Fruit fly (Drosophila melanogaster) whole organism, embryonic: ENCODE measurements around the gene CG4074.
A peak's percentile ranks its signal among the peaks of the same experiment; 100 is the strongest.

Experiments
- B-H2 ChIP-seq: fragments of 200-800 bp; sonication (Bioruptor generic); optimal IDR thresholded peaks from 2 replicates; lab custom pipeline; 2018; ENCODE audit warnings: missing biosample characterization, mild to moderate bottlenecking, missing genetic modification characterization
- Bgb ChIP-seq: fragments of 200-800 bp; sonication (Bioruptor generic); IDR thresholded peaks from 2 replicates; pipeline ENCODE4 v1.3.6; 2022; ENCODE audit warnings: missing biosample characterization, missing genetic modification characterization; ENCODE audit not compliant: partially characterized antibody
- CG10147 ChIP-seq: fragments of 200-800 bp; sonication (Bioruptor generic); optimal IDR thresholded peaks from 2 replicates; lab custom pipeline; 2019; ENCODE audit warnings: missing biosample characterization, mild to moderate bottlenecking, missing genetic modification characterization, moderate library complexity
- CG10979 ChIP-seq: fragments of 200-800 bp; sonication (Bioruptor generic); optimal IDR thresholded peaks from 2 replicates; lab custom pipeline; 2018; ENCODE audit warnings: missing biosample characterization, mild to moderate bottlenecking, missing genetic modification characterization, moderate library complexity
- CG11093 ChIP-seq: fragments of 200-800 bp; sonication (Bioruptor generic); IDR thresholded peaks from 3 replicates; pipeline ENCODE4 v1.3.6; 2022; ENCODE audit warnings: missing biosample characterization, missing genetic modification characterization
- CG12104 ChIP-seq: fragments of 200-800 bp; sonication (Bioruptor generic); optimal IDR thresholded peaks from 3 replicates; lab custom pipeline; 2016; ENCODE audit warnings: missing biosample characterization, missing genetic modification characterization
- CG12299 ChIP-seq: fragments of 200-800 bp; sonication (Bioruptor generic); optimal IDR thresholded peaks from 2 replicates; lab custom pipeline; 2018; ENCODE audit warnings: missing biosample characterization, mild to moderate bottlenecking, missing genetic modification characterization
- CG12391 ChIP-seq: fragments of 200-800 bp; sonication (Bioruptor generic); optimal IDR thresholded peaks from 3 replicates; lab custom pipeline; 2018; ENCODE audit warnings: missing biosample characterization, mild to moderate bottlenecking, missing genetic modification characterization, moderate library complexity
- CG12942 ChIP-seq: fragments of 200-800 bp; sonication (Bioruptor generic); optimal IDR thresholded peaks from 3 replicates; lab custom pipeline; 2016; ENCODE audit warnings: missing biosample characterization, missing genetic modification characterization
- CG16779 ChIP-seq: fragments of 200-800 bp; sonication (Bioruptor generic); IDR thresholded peaks from 2 replicates; pipeline ENCODE4 v1.3.6; 2022; ENCODE audit warnings: missing biosample characterization, missing genetic modification characterization
- CG17186 ChIP-seq: fragments of 200-800 bp; sonication (Bioruptor generic); optimal IDR thresholded peaks from 3 replicates; lab custom pipeline; 2017; ENCODE audit warnings: missing biosample characterization, missing genetic modification reagents, missing genetic modification characterization
- CG3281 ChIP-seq: fragments of 200-800 bp; sonication (Bioruptor generic); optimal IDR thresholded peaks from 3 replicates; lab custom pipeline; 2017; ENCODE audit warnings: missing biosample characterization, mild to moderate bottlenecking, missing genetic modification characterization
- CG4360 ChIP-seq: fragments of 200-800 bp; sonication (Bioruptor generic); IDR thresholded peaks from 2 replicates; pipeline ENCODE4 v1.3.6; 2022; ENCODE audit warnings: missing biosample characterization, missing genetic modification characterization
- CG5245 ChIP-seq: fragments of 200-800 bp; sonication (Bioruptor generic); optimal IDR thresholded peaks from 3 replicates; lab custom pipeline; 2016; ENCODE audit warnings: missing biosample characterization, missing genetic modification characterization
- CG7271 ChIP-seq: fragments of 200-800 bp; sonication (Bioruptor generic); optimal IDR thresholded peaks from 2 replicates; lab custom pipeline; 2018; ENCODE audit warnings: missing biosample characterization, mild to moderate bottlenecking, missing genetic modification characterization, moderate library complexity
- CG8290 ChIP-seq, 3 experiments: fragments of 200-800 bp; sonication (Bioruptor generic); optimal IDR thresholded peaks; 2 replicates each; lab custom pipeline; 2016 to 2019; ENCODE audit warnings: missing biosample characterization in 3 of 3, missing genetic modification characterization in 3 of 3, mild to moderate bottlenecking in 2 of 3, moderate library complexity in 1 of 3
- CG8765 ChIP-seq: fragments of 200-800 bp; sonication (Bioruptor generic); IDR thresholded peaks from 2 replicates; pipeline ENCODE4 v1.3.6; 2022; ENCODE audit warnings: missing biosample characterization, missing genetic modification characterization
- CG9215 ChIP-seq: fragments of 200-800 bp; sonication (Bioruptor generic); IDR thresholded peaks from 2 replicates; pipeline ENCODE4 v1.3.6; 2022; ENCODE audit warnings: missing biosample characterization, missing genetic modification characterization
- CG9932 ChIP-seq: fragments of 200-800 bp; sonication (Bioruptor generic); IDR thresholded peaks from 2 replicates; pipeline ENCODE4 v1.3.6; 2022; ENCODE audit warnings: missing biosample characterization, missing genetic modification characterization
- Camta ChIP-seq: fragments of 200-800 bp; sonication (Bioruptor generic); optimal IDR thresholded peaks from 2 replicates; lab custom pipeline; 2016; ENCODE audit warnings: missing biosample characterization, missing genetic modification characterization
- HLH4C ChIP-seq: fragments of 200-800 bp; sonication (Bioruptor generic); IDR thresholded peaks from 3 replicates; pipeline ENCODE4 v1.3.6; 2022; ENCODE audit warnings: missing biosample characterization, missing genetic modification characterization; ENCODE audit not compliant: partially characterized antibody
- HmgD ChIP-seq: fragments of 200-800 bp; sonication (Bioruptor generic); optimal IDR thresholded peaks from 3 replicates; lab custom pipeline; 2016; ENCODE audit warnings: missing biosample characterization, missing genetic modification characterization
- Jarid2 ChIP-seq: fragments of 200-800 bp; sonication (Bioruptor generic); optimal IDR thresholded peaks from 3 replicates; lab custom pipeline; 2017; ENCODE audit warnings: mild to moderate bottlenecking, missing biosample characterization, missing genetic modification reagents, missing genetic modification characterization
- MBD-R2 ChIP-seq: fragments of 200-800 bp; sonication (Bioruptor generic); IDR thresholded peaks from 2 replicates; pipeline ENCODE4 v1.3.6; 2022; ENCODE audit warnings: missing biosample characterization, missing genetic modification characterization
- NC2β ChIP-seq: fragments of 200-800 bp; sonication (Bioruptor generic); optimal IDR thresholded peaks from 2 replicates; lab custom pipeline; 2016; ENCODE audit warnings: missing biosample characterization, missing genetic modification characterization
- Oaz ChIP-seq: fragments of 200-800 bp; sonication (Bioruptor generic); IDR thresholded peaks from 2 replicates; pipeline ENCODE4 v1.3.6; 2022; ENCODE audit warnings: missing biosample characterization, missing genetic modification characterization
- Oli ChIP-seq: fragments of 200-800 bp; sonication (Bioruptor generic); optimal IDR thresholded peaks from 2 replicates; lab custom pipeline; 2018; ENCODE audit warnings: missing biosample characterization, mild to moderate bottlenecking, missing genetic modification characterization, moderate library complexity
- Sox100B ChIP-seq: fragments of 200-800 bp; sonication (Bioruptor generic); optimal IDR thresholded peaks from 3 replicates; lab custom pipeline; 2018; ENCODE audit warnings: missing biosample characterization, mild to moderate bottlenecking, missing genetic modification characterization
- Sry-δ ChIP-seq: fragments of 200-800 bp; sonication (Bioruptor generic); optimal IDR thresholded peaks from 2 replicates; lab custom pipeline; 2016; ENCODE audit warnings: missing biosample characterization, missing genetic modification characterization
- ac ChIP-seq: fragments of 200-800 bp; sonication (Bioruptor generic); optimal IDR thresholded peaks from 3 replicates; lab custom pipeline; 2017; ENCODE audit warnings: missing biosample characterization, mild to moderate bottlenecking, missing genetic modification characterization
- bigmax ChIP-seq: fragments of 200-800 bp; sonication (Bioruptor generic); optimal IDR thresholded peaks from 2 replicates; lab custom pipeline; 2018; ENCODE audit warnings: missing biosample characterization, mild to moderate bottlenecking, missing genetic modification characterization
- cas ChIP-seq: fragments of 200-800 bp; sonication (Bioruptor generic); IDR thresholded peaks from 2 replicates; pipeline ENCODE4 v1.3.6; 2022; ENCODE audit warnings: missing biosample characterization, missing genetic modification characterization
- caup ChIP-seq: fragments of 200-800 bp; sonication (Bioruptor generic); optimal IDR thresholded peaks from 3 replicates; lab custom pipeline; 2017; ENCODE audit warnings: missing biosample characterization, mild to moderate bottlenecking, missing genetic modification characterization, moderate library complexity; ENCODE audit not compliant: severe bottlenecking
- chinmo ChIP-seq: fragments of 200-800 bp; sonication (Bioruptor generic); IDR thresholded peaks from 4 replicates; pipeline ENCODE4 v1.3.6; 2022; ENCODE audit warnings: missing biosample characterization, missing genetic modification characterization; ENCODE audit not compliant: partially characterized antibody
- dmrt11E ChIP-seq: fragments of 200-800 bp; sonication (Bioruptor generic); optimal IDR thresholded peaks from 3 replicates; lab custom pipeline; 2018; ENCODE audit warnings: missing biosample characterization, mild to moderate bottlenecking, missing genetic modification characterization, moderate library complexity
- dmrt99B ChIP-seq: fragments of 200-800 bp; sonication (Bioruptor generic); optimal IDR thresholded peaks from 2 replicates; lab custom pipeline; 2018; ENCODE audit warnings: missing biosample characterization, mild to moderate bottlenecking, missing genetic modification characterization, moderate library complexity
- fd64A ChIP-seq: fragments of 200-800 bp; sonication (Bioruptor generic); optimal IDR thresholded peaks from 3 replicates; lab custom pipeline; 2018; ENCODE audit warnings: missing biosample characterization, mild to moderate bottlenecking, missing genetic modification characterization
- gro ChIP-seq: fragments of 200-800 bp; sonication (Bioruptor generic); optimal IDR thresholded peaks from 2 replicates; lab custom pipeline; 2016; ENCODE audit warnings: missing biosample characterization, missing genetic modification characterization
- jigr1 ChIP-seq: fragments of 200-800 bp; sonication (Bioruptor generic); IDR thresholded peaks from 3 replicates; pipeline ENCODE4 v1.3.6; 2022; ENCODE audit warnings: missing biosample characterization, missing genetic modification characterization
- nerfin-2 ChIP-seq: fragments of 200-800 bp; sonication (Bioruptor generic); IDR thresholded peaks from 2 replicates; pipeline ENCODE4 v1.3.6; 2022; ENCODE audit warnings: missing biosample characterization, missing genetic modification characterization; ENCODE audit not compliant: partially characterized antibody
- nom ChIP-seq: fragments of 200-800 bp; sonication (Bioruptor generic); optimal IDR thresholded peaks from 2 replicates; lab custom pipeline; 2017; ENCODE audit warnings: missing biosample characterization, missing genetic modification characterization, mild to moderate bottlenecking, moderate library complexity, missing genetic modification reagents
- scrt ChIP-seq: fragments of 200-800 bp; sonication (Bioruptor generic); optimal IDR thresholded peaks from 2 replicates; lab custom pipeline; 2018; ENCODE audit warnings: missing biosample characterization, mild to moderate bottlenecking, missing genetic modification characterization, moderate library complexity
- sisA ChIP-seq: fragments of 200-800 bp; sonication (Bioruptor generic); IDR thresholded peaks from 2 replicates; pipeline ENCODE4 v1.3.6; 2022; ENCODE audit warnings: missing biosample characterization, missing genetic modification characterization
- slbo ChIP-seq: fragments of 200-800 bp; sonication (Bioruptor generic); IDR thresholded peaks from 2 replicates; pipeline ENCODE4 v1.3.6; 2022; ENCODE audit warnings: missing biosample characterization, missing genetic modification characterization
- sob ChIP-seq: fragments of 200-800 bp; sonication (Bioruptor generic); IDR thresholded peaks from 2 replicates; pipeline ENCODE4 v1.3.6; 2022; ENCODE audit warnings: missing biosample characterization, missing genetic modification characterization
- unpg ChIP-seq: fragments of 200-800 bp; sonication (Bioruptor generic); optimal IDR thresholded peaks from 3 replicates; lab custom pipeline; 2018; ENCODE audit warnings: missing biosample characterization, mild to moderate bottlenecking, missing genetic modification characterization, moderate library complexity
- vnd ChIP-seq: fragments of 200-800 bp; sonication (Bioruptor generic); IDR thresholded peaks from 3 replicates; pipeline ENCODE4 v1.3.6; 2022; ENCODE audit warnings: missing biosample characterization, missing genetic modification characterization; ENCODE audit not compliant: partially characterized antibody
- vvl ChIP-seq: fragments of 200-800 bp; sonication (Bioruptor generic); IDR thresholded peaks from 2 replicates; pipeline ENCODE4 v1.3.6; 2022; ENCODE audit warnings: missing biosample characterization, missing genetic modification characterization

The CG4074 gene

dm6 chr3L:20785742-20786427 is 16.6 kb upstream of the CG4074 start, which contains the start of gene Pcif1 (continued):
- TF ChIP-seq Jarid2 (peak; percentile 10), cas (GFP tag; lab: Robert Waterston, UW) (0 out of 2 replicates have a peak, but pooled peaks have one; percentile 31), caup (GFP tag; lab: Kevin White, UChicago) (peak; percentile 7), CG17186 (GFP tag; lab: Kevin White, UChicago) (peak; percentile 72), fd64A (no peak), MBD-R2 (GFP tag; lab: Robert Waterston, UW) (peak; percentile 66), Sox100B (GFP tag; lab: Kevin White, UChicago) (peak; percentile 3), sob (GFP tag; lab: Robert Waterston, UW) (0 out of 2 replicates have a peak, but pooled peaks have one; percentile 57), nerfin-2 (GFP tag; lab: Robert Waterston, UW) (peak; percentile 98), Sry-δ (GFP tag; lab: Kevin White, UChicago) (peak; percentile 95), Bgb (GFP tag; lab: Robert Waterston, UW) (peak; percentile 99), jigr1 (GFP tag; lab: Robert Waterston, UW) (no peak), dmrt11E (tag; lab: Kevin White, UChicago) (no peak), nom (peak; percentile 39), vvl (GFP tag; lab: Robert Waterston, UW) (peak; percentile 20; the same call in 1 of the 2 replicates), CG16779 (no peak), Oli (no peak), gro (GFP tag; lab: Kevin White, UChicago) (peak; percentile 33), CG3281 (GFP tag; lab: Kevin White, UChicago) (no peak), CG9215 (GFP tag; lab: Robert Waterston, UW) (no peak), CG12299 (tag; lab: Kevin White, UChicago) (peak; percentile 4), CG8765 (GFP tag; lab: Robert Waterston, UW) (0 out of 2 replicates have a peak, but pooled peaks have one; percentile 9), CG4360 (GFP tag; lab: Robert Waterston, UW) (no peak), bigmax (peak; percentile 19), slbo (peak; percentile 56), CG5245 (no peak), CG10147 (GFP tag; lab: Kevin White, UChicago) (no peak), Oaz (no peak), CG12104 (GFP tag; lab: Kevin White, UChicago) (no peak), dmrt99B (tag; lab: Kevin White, UChicago) (no peak), vnd (GFP tag; lab: Robert Waterston, UW) (peak; percentile 99), scrt (GFP tag; lab: Kevin White, UChicago) (no peak), HLH4C (GFP tag; lab: Robert Waterston, UW) (peak; percentile 98), CG10979 (tag; lab: Kevin White, UChicago) (peak; percentile 6), chinmo (GFP tag; lab: Robert Waterston, UW) (peak; percentile 100), NC2β (GFP tag; lab: Kevin White, UChicago) (no peak), unpg (GFP tag; lab: Kevin White, UChicago) (peak; percentile 28), CG7271 (peak; percentile 65), sisA (GFP tag; lab: Robert Waterston, UW) (no peak), CG12391 (tag; lab: Kevin White, UChicago) (peak; percentile 11), CG12942 (GFP tag; lab: Kevin White, UChicago) (no peak), Camta (GFP tag; lab: Kevin White, UChicago) (no peak), B-H2 (peak; percentile 29), HmgD (peak; percentile 22), CG8290 (GFP tag; optimal IDR thresholded peaks at IDR 0.05; lab: Kevin White, UChicago) (no peak), CG8290 (tag; optimal IDR thresholded peaks at IDR 0.05; lab: Kevin White, UChicago) (peak in 1 of 2 experiments; percentile 48), CG11093 (GFP tag; lab: Robert Waterston, UW) (no peak), CG9932 (GFP tag; lab: Robert Waterston, UW) (peak; percentile 80), ac (GFP tag; lab: Kevin White, UChicago) (no peak)
